Worm (Caenorhabditis elegans) whole organism, L3 larva: ENCODE results near the gene syx-4.
A peak's percentile ranks its signal among the peaks of the same experiment; 100 is the strongest.

Source experiments
- R02D3.7 ChIP-seq: fragments of 150-350 bp; optimal IDR thresholded peaks from 2 replicates; lab custom pipeline; 2014; ENCODE audit warnings: missing biosample characterization, missing genetic modification characterization
- ZK546.5 ChIP-seq: sonication (generic microtip); optimal IDR thresholded peaks from 2 replicates; lab custom pipeline; 2017; ENCODE audit warnings: missing biosample characterization, missing genetic modification characterization
- aly-2 ChIP-seq: fragments of 150-350 bp; optimal IDR thresholded peaks from 2 replicates; lab custom pipeline; 2014; ENCODE audit warnings: missing biosample characterization, missing genetic modification characterization
- ama-1 ChIP-seq: fragments of 150-350 bp; optimal IDR thresholded peaks from 2 replicates; lab custom pipeline; 2018
- ceh-16 ChIP-seq: sonication (generic microtip); optimal IDR thresholded peaks from 2 replicates; lab custom pipeline; 2017; ENCODE audit warnings: missing biosample characterization, missing genetic modification characterization
- ceh-28 ChIP-seq: fragments of 150-350 bp; optimal IDR thresholded peaks from 2 replicates; lab custom pipeline; 2014; ENCODE audit warnings: missing biosample characterization, missing genetic modification reagents, missing genetic modification characterization
- ceh-82 ChIP-seq: fragments of 150-350 bp; optimal IDR thresholded peaks from 2 replicates; lab custom pipeline; 2014; ENCODE audit warnings: missing biosample characterization, missing genetic modification characterization
- ceh-9 ChIP-seq: sonication (generic microtip); optimal IDR thresholded peaks from 2 replicates; lab custom pipeline; 2018; ENCODE audit warnings: missing biosample characterization, missing genetic modification characterization
- daf-12 ChIP-seq: fragments of 150-350 bp; optimal IDR thresholded peaks from 2 replicates; lab custom pipeline; 2014; ENCODE audit warnings: missing biosample characterization, missing genetic modification reagents, missing genetic modification characterization
- egl-27 ChIP-seq: sonication (generic microtip); optimal IDR thresholded peaks from 4 replicates; lab custom pipeline; 2017; ENCODE audit warnings: missing biosample characterization, missing genetic modification reagents, missing genetic modification characterization
- egl-5 ChIP-seq: fragments of 150-350 bp; optimal IDR thresholded peaks from 2 replicates; lab custom pipeline; 2017; ENCODE audit warnings: missing biosample characterization, missing genetic modification reagents, missing genetic modification characterization, inconsistent platforms
- elt-1 ChIP-seq: fragments of 150-350 bp; optimal IDR thresholded peaks from 2 replicates; lab custom pipeline; 2014; ENCODE audit warnings: missing biosample characterization, missing genetic modification characterization
- elt-2 ChIP-seq: sonication (generic microtip); optimal IDR thresholded peaks from 2 replicates; lab custom pipeline; 2016; ENCODE audit warnings: missing genetic modification reagents, mild to moderate bottlenecking, missing genetic modification characterization, missing compliant biosample characterization
- elt-3 ChIP-seq, 3 experiments: fragments of 150-350 bp in 1 of 3; sonication (generic microtip) in 2 of 3; optimal IDR thresholded peaks; 2 replicates in 2 of 3; 4 replicates in 1 of 3; lab custom pipeline; 2014 to 2017; ENCODE audit warnings: missing biosample characterization in 3 of 3, missing genetic modification characterization in 3 of 3
- eor-1 ChIP-seq, 2 experiments: fragments of 150-350 bp; optimal IDR thresholded peaks; 2 replicates each; lab custom pipeline; 2014 to 2018; ENCODE audit warnings: missing biosample characterization in 2 of 2, missing genetic modification characterization in 2 of 2
- fkh-2 ChIP-seq: fragments of 150-350 bp; optimal IDR thresholded peaks from 2 replicates; lab custom pipeline; 2014; ENCODE audit warnings: missing biosample characterization, missing genetic modification reagents, missing genetic modification characterization
- fos-1 ChIP-seq: fragments of 150-350 bp; optimal IDR thresholded peaks from 2 replicates; lab custom pipeline; 2014; ENCODE audit warnings: missing biosample characterization, missing genetic modification characterization
- hmg-11 ChIP-seq: sonication (generic microtip); optimal IDR thresholded peaks from 2 replicates; lab custom pipeline; 2016; ENCODE audit warnings: missing genetic modification characterization, missing compliant biosample characterization
- lin-15B ChIP-seq: fragments of 150-350 bp; optimal IDR thresholded peaks from 2 replicates; lab custom pipeline; 2014; ENCODE audit warnings: missing biosample characterization, missing genetic modification characterization
- lin-39 ChIP-seq: fragments of 150-350 bp; optimal IDR thresholded peaks from 2 replicates; lab custom pipeline; 2018; ENCODE audit warnings: missing biosample characterization, missing genetic modification reagents, missing genetic modification characterization
- lsy-12 ChIP-seq: sonication (generic microtip); optimal IDR thresholded peaks from 2 replicates; lab custom pipeline; 2016; ENCODE audit warnings: mild to moderate bottlenecking, missing genetic modification characterization, missing compliant biosample characterization
- mdl-1 ChIP-seq: fragments of 150-350 bp; optimal IDR thresholded peaks from 2 replicates; lab custom pipeline; 2014; ENCODE audit warnings: missing biosample characterization, missing genetic modification characterization
- mml-1 ChIP-seq: fragments of 150-350 bp; sonication (generic microtip); optimal IDR thresholded peaks from 3 replicates; lab custom pipeline; 2014; ENCODE audit warnings: missing biosample characterization, missing genetic modification characterization
- nfya-1 ChIP-seq: sonication (generic microtip); optimal IDR thresholded peaks from 2 replicates; lab custom pipeline; 2017; ENCODE audit warnings: missing genetic modification characterization, mild to moderate bottlenecking, missing compliant biosample characterization, antibody characterized with exemption, moderate library complexity; ENCODE audit not compliant: insufficient read depth
- nhr-11 ChIP-seq: fragments of 150-350 bp; optimal IDR thresholded peaks from 2 replicates; lab custom pipeline; 2014; ENCODE audit warnings: missing biosample characterization, missing genetic modification characterization
- nhr-12 ChIP-seq: fragments of 150-350 bp; optimal IDR thresholded peaks from 2 replicates; lab custom pipeline; 2014; ENCODE audit warnings: missing biosample characterization, missing genetic modification characterization
- nhr-23 ChIP-seq: fragments of 150-350 bp; optimal IDR thresholded peaks from 2 replicates; lab custom pipeline; 2014; ENCODE audit warnings: missing biosample characterization, missing genetic modification reagents, missing genetic modification characterization
- nhr-237 ChIP-seq: fragments of 150-350 bp; optimal IDR thresholded peaks from 2 replicates; lab custom pipeline; 2014; ENCODE audit warnings: missing biosample characterization, missing genetic modification characterization
- nhr-25 ChIP-seq: sonication (generic microtip); optimal IDR thresholded peaks from 2 replicates; lab custom pipeline; 2017; ENCODE audit warnings: missing biosample characterization, missing genetic modification characterization
- nhr-43 ChIP-seq: sonication (generic microtip); optimal IDR thresholded peaks from 2 replicates; lab custom pipeline; 2016; ENCODE audit warnings: mild to moderate bottlenecking, missing genetic modification characterization, missing compliant biosample characterization; ENCODE audit not compliant: poor library complexity, severe bottlenecking
- nhr-67 ChIP-seq: fragments of 150-350 bp; optimal IDR thresholded peaks from 2 replicates; lab custom pipeline; 2014; ENCODE audit warnings: missing biosample characterization, missing genetic modification characterization
- nhr-76 ChIP-seq: fragments of 150-350 bp; sonication (generic microtip); optimal IDR thresholded peaks from 5 replicates; lab custom pipeline; 2014; ENCODE audit warnings: missing biosample characterization, missing genetic modification characterization
- nhr-77 ChIP-seq: fragments of 150-350 bp; optimal IDR thresholded peaks from 2 replicates; lab custom pipeline; 2014; ENCODE audit warnings: missing biosample characterization, missing genetic modification characterization
- pha-4 ChIP-seq: fragments of 150-350 bp; optimal IDR thresholded peaks from 2 replicates; lab custom pipeline; 2014; ENCODE audit warnings: missing biosample characterization, missing genetic modification reagents, missing genetic modification characterization
- pqm-1 ChIP-seq: fragments of 150-350 bp; optimal IDR thresholded peaks from 2 replicates; lab custom pipeline; 2017; ENCODE audit warnings: missing biosample characterization, missing genetic modification characterization, inconsistent platforms
- skn-1 ChIP-seq: fragments of 150-350 bp; optimal IDR thresholded peaks from 2 replicates; lab custom pipeline; 2014; ENCODE audit warnings: missing biosample characterization, missing genetic modification characterization
- snpc-4 ChIP-seq: fragments of 150-350 bp; optimal IDR thresholded peaks from 2 replicates; lab custom pipeline; 2014; ENCODE audit warnings: missing biosample characterization, missing genetic modification characterization
- tbx-2 ChIP-seq: sonication (generic microtip); optimal IDR thresholded peaks from 2 replicates; lab custom pipeline; 2016; ENCODE audit warnings: mild to moderate bottlenecking, missing genetic modification characterization, missing compliant biosample characterization
- unc-39 ChIP-seq: sonication (generic microtip); optimal IDR thresholded peaks from 4 replicates; lab custom pipeline; 2017; ENCODE audit warnings: missing biosample characterization, missing genetic modification characterization
- unc-62 ChIP-seq: fragments of 150-350 bp; sonication (generic microtip); optimal IDR thresholded peaks from 4 replicates; lab custom pipeline; 2014; ENCODE audit warnings: missing biosample characterization, missing genetic modification reagents, missing genetic modification characterization
- zag-1 ChIP-seq: fragments of 150-350 bp; optimal IDR thresholded peaks from 2 replicates; lab custom pipeline; 2014; ENCODE audit warnings: missing biosample characterization, missing genetic modification characterization
- ztf-11 ChIP-seq: fragments of 150-350 bp; optimal IDR thresholded peaks from 2 replicates; lab custom pipeline; 2014; ENCODE audit warnings: missing biosample characterization, missing genetic modification characterization
- ztf-4 ChIP-seq: fragments of 150-350 bp; optimal IDR thresholded peaks from 2 replicates; lab custom pipeline; 2014; ENCODE audit warnings: missing biosample characterization, missing genetic modification characterization

Gene syx-4

ce11 chrIV:8456899-8457298 is at the start of gene syx-4:
TSS of gene syx-4 (plus strand) at chrIV:8457280.
- TF ChIP-seq nhr-237 (tag; lab: Kevin White, UChicago): no peak
- TF ChIP-seq eor-1 (tag; optimal IDR thresholded peaks at IDR 0.05; lab: Kevin White, UChicago): no peak
- TF ChIP-seq zag-1: no peak
- TF ChIP-seq, all 47 proteins: peak for 0

DNA sequence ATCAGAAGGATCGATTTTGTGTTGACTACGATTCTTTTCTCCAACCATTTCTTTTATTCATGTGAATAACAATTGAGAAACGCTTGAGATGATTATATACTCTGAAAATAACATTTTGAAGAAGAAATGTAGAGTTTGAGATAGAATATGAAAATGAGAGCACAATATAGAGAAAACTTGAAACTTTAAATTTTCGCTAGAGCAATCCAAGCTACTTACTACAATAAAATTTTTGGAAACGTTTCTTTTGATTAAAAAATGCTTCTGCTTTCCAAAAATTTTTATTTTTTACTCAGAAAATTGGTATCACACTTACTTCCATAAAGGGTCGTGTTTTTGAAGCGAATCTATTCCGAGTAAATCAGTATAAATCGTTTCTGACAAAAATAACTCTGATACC is 36.1 kb upstream of the syx-4 start, which contains the start of gene M116.5:
Gene M116.5 (minus strand): TSS at position 101 of the 400 bp plus-strand sequence.
- TF ChIP-seq unc-39 (tag; lab: Kevin White, UChicago): no peak
- TF ChIP-seq ceh-9 (tag; lab: Kevin White, UChicago): no peak
- no peak for TF ChIP-seq mml-1 (tag; lab: Kevin White, UChicago)
- TF ChIP-seq ceh-82 (tag; lab: Kevin White, UChicago): no peak
- TF ChIP-seq nhr-25 (tag; lab: Kevin White, UChicago): no peak
- TF ChIP-seq nhr-237 (tag; lab: Kevin White, UChicago): no peak
- TF ChIP-seq nhr-11: no peak
- TF ChIP-seq ZK546.5 (tag; lab: Kevin White, UChicago): no peak
- TF ChIP-seq egl-5 (tag; lab: Kevin White, UChicago): no peak
- no peak for TF ChIP-seq daf-12 (tag; lab: Kevin White, UChicago)
- TF ChIP-seq pqm-1: no peak
- TF ChIP-seq ama-1: no peak
- no peak for TF ChIP-seq elt-2 (tag; lab: Kevin White, UChicago)
- TF ChIP-seq pha-4 (tag; lab: Kevin White, UChicago): no peak
- TF ChIP-seq, all 47 proteins: peak for 0

DNA sequence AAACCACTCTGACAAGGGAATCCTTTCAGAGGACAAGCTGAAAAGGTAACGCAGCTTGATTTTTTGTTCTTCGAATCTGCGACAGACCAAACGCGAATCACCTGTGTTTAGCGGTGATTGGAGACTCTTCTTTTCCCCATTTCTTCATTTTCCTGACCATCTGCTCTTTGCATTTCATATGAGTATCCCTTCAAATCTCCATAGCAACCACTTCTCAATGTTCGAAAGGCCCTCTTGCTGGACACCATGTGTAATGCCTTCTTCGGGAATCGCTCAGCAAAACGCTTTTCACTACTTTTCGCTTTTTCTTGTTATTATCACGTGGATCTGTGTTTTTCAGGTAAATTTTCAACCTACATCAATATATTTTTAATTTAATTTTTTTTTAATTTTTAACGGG is 30.5 kb upstream of the syx-4 start, which contains the start of the genes T26A8.3 and tmem-231:
Gene T26A8.3 (minus strand): TSS at position 101 of the 400 bp plus-strand sequence.
Gene tmem-231 (plus strand): TSS at position 249 of the 400 bp plus-strand sequence.
- TF ChIP-seq ceh-16 (tag; lab: Kevin White, UChicago): no peak
- no peak for TF ChIP-seq hmg-11 (tag; lab: Kevin White, UChicago)
- TF ChIP-seq nhr-11: no peak
- TF ChIP-seq zag-1: no peak
- TF ChIP-seq nhr-237 (tag; lab: Kevin White, UChicago): no peak
- no peak for TF ChIP-seq nhr-67 (tag; lab: Kevin White, UChicago)
- no peak for TF ChIP-seq lin-15B (tag; lab: Kevin White, UChicago)
- no peak for TF ChIP-seq mdl-1 (tag; lab: Kevin White, UChicago)
- TF ChIP-seq elt-1 (tag; lab: Kevin White, UChicago): no peak
- TF ChIP-seq elt-3 (tag; optimal IDR thresholded peaks at IDR 0.05; lab: Kevin White, UChicago): no peak

ce11 chrIV:8428492-8428891 is 28.6 kb upstream of the syx-4 start:
- TF ChIP-seq ama-1 (peak; percentile 97), nhr-11 (no peak), ztf-11 (no peak), R02D3.7 (tag; lab: Kevin White, UChicago) (peak; percentile 38), nhr-67 (tag; lab: Kevin White, UChicago) (no peak), eor-1 (tag; optimal IDR thresholded peaks at IDR 0.05; lab: Kevin White, UChicago) (no peak), elt-3 (tag; optimal IDR thresholded peaks at IDR 0.05; lab: Kevin White, UChicago) (peak in 1 of 3 experiments; percentile 32), zag-1 (no peak), egl-27 (no peak), tbx-2 (tag; lab: Kevin White, UChicago) (peak; percentile 85), pqm-1 (peak; percentile 46), nhr-12 (no peak), fkh-2 (tag; lab: Kevin White, UChicago) (peak; percentile 38), nfya-1 (tag; lab: Kevin White, UChicago) (peak; percentile 85), elt-2 (tag; lab: Kevin White, UChicago) (peak; percentile 71), snpc-4 (tag; lab: Kevin White, UChicago) (peak; percentile 99), ceh-9 (tag; lab: Kevin White, UChicago) (no peak), nhr-25 (tag; lab: Kevin White, UChicago) (peak; percentile 78), pha-4 (tag; lab: Kevin White, UChicago) (peak; percentile 67), nhr-237 (tag; lab: Kevin White, UChicago) (no peak), lsy-12 (tag; lab: Kevin White, UChicago) (peak; percentile 90), ztf-4 (peak; percentile 5), nhr-76 (tag; lab: Kevin White, UChicago) (no peak), nhr-77 (tag; lab: Kevin White, UChicago) (peak; percentile 53), ZK546.5 (tag; lab: Kevin White, UChicago) (no peak), lin-15B (tag; lab: Kevin White, UChicago) (peak; percentile 70), ceh-28 (tag; lab: Kevin White, UChicago) (peak; percentile 54), hmg-11 (tag; lab: Kevin White, UChicago) (peak; percentile 84), aly-2 (no peak), fos-1 (peak; percentile 54), unc-39 (tag; lab: Kevin White, UChicago) (no peak), unc-62 (GFP tag; lab: Kevin White, UChicago) (peak; percentile 43), ceh-82 (tag; lab: Kevin White, UChicago) (peak; percentile 16), nhr-23 (peak; percentile 60), egl-5 (tag; lab: Kevin White, UChicago) (no peak), skn-1 (tag; lab: Kevin White, UChicago) (no peak), lin-39 (tag; lab: Kevin White, UChicago) (peak; percentile 51), ceh-16 (tag; lab: Kevin White, UChicago) (no peak), mml-1 (tag; lab: Kevin White, UChicago) (no peak), nhr-43 (tag; lab: Kevin White, UChicago) (peak; percentile 76), elt-1 (tag; lab: Kevin White, UChicago) (no peak), mdl-1 (tag; lab: Kevin White, UChicago) (no peak)
